Worm (Caenorhabditis elegans) whole organism, midembryonic: ENCODE results near the gene F55B12.10.

ENCODE experiments used
- T22C8.4 ChIP-seq: fragments of 200-800 bp; sonication (Bioruptor generic); IDR thresholded peaks from 2 replicates; pipeline ENCODE4 v1.3.6; 2022; ENCODE audit warnings: missing genetic modification characterization, missing compliant biosample characterization
- cog-1 ChIP-seq: sonication (generic microtip); optimal IDR thresholded peaks from 2 replicates; lab custom pipeline; 2016; ENCODE audit warnings: missing genetic modification characterization, missing compliant biosample characterization
- flt-1 ChIP-seq: fragments of 200-800 bp; sonication (Bioruptor generic); IDR thresholded peaks from 2 replicates; pipeline ENCODE4 v1.3.6; 2022; ENCODE audit warnings: missing genetic modification characterization, missing compliant biosample characterization
- med-1 ChIP-seq: sonication (generic microtip); optimal IDR thresholded peaks from 2 replicates; lab custom pipeline; 2017; ENCODE audit warnings: missing genetic modification characterization, mild to moderate bottlenecking, missing compliant biosample characterization, antibody characterized with exemption, missing genetic modification reagents; ENCODE audit not compliant: insufficient read depth
- tab-1 ChIP-seq: fragments of 200-800 bp; sonication (Bioruptor generic); IDR thresholded peaks from 2 replicates; pipeline ENCODE4 v1.3.6; 2022; ENCODE audit warnings: missing genetic modification characterization, missing compliant biosample characterization
- ztf-23 ChIP-seq: fragments of 200-800 bp; sonication (Bioruptor generic); IDR thresholded peaks from 2 replicates; pipeline ENCODE4 v1.3.6; 2022; ENCODE audit warnings: missing genetic modification reagents, missing genetic modification characterization, missing compliant biosample characterization
- ztf-29 ChIP-seq: fragments of 200-800 bp; sonication (Bioruptor generic); IDR thresholded peaks from 2 replicates; pipeline ENCODE4 v1.3.6; 2022; ENCODE audit warnings: missing genetic modification reagents, missing genetic modification characterization, missing compliant biosample characterization

ce11 chrV:13796246-13796776 is 43.2 kb upstream of the F55B12.10 start, which contains the start of gene twk-32:
- TF ChIP-seq tab-1 (GFP tag; lab: Robert Waterston, UW) (no peak), med-1 (no peak), ztf-23 (GFP tag; lab: Robert Waterston, UW) (no peak), flt-1 (GFP tag; lab: Robert Waterston, UW) (no peak), cog-1 (tag; lab: Kevin White, UChicago) (no peak), ztf-29 (GFP tag; lab: Robert Waterston, UW) (no peak), T22C8.4 (GFP tag; lab: Robert Waterston, UW) (no peak)
